Fruit fly (Drosophila melanogaster): ENCODE results near the gene mIF2.
A peak's percentile ranks its signal among the peaks of the same experiment; 100 is the strongest.

Gene mIF2

DNA sequence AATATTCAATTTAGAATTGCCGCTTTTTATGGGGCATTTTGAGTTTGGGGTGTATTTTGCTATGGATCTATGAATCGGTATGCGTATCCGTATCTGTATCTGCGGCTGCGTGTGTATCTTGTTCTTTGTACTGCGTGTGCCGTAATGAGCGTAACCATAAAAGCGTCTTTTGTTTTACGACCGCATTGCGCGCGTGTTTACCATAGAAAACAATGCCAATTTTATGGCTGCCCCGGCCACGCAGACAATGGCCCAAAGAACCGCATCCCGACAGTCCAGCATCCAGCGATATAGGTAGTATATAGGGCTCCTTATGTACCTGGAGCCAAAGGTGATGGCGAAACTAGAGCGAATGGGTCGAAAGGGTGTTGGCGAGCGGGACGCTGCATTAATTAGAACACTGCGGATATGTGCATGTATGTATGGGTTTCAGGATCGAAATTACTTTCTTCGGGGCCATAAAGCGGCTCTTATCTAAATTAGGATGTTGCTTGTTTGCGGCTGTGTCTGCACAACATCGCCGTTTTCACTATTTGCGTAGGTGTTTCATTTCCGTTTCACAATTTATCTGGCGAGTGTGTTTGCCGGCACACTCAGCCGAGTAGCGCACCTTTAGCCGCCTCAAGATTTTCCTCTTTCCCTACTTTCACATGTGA lies 43.9 kb upstream of the mIF2 start:
- TF ChIP-seq jim (GFP tag; optimal IDR thresholded peaks at IDR 0.05) (no peak), CG32264 (GFP tag; optimal IDR thresholded peaks at IDR 0.05) (no peak), lola (GFP tag; optimal IDR thresholded peaks at IDR 0.05) (no peak), Rel (GFP tag; optimal IDR thresholded peaks at IDR 0.05) (no peak), Rel (tag; optimal IDR thresholded peaks at IDR 0.05) (no peak), woc (GFP tag; optimal IDR thresholded peaks at IDR 0.05) (no peak), brk (GFP tag; optimal IDR thresholded peaks at IDR 0.05) (no peak), Myc (optimal IDR thresholded peaks at IDR 0.05) (no peak), Hr83 (GFP tag; optimal IDR thresholded peaks at IDR 0.05; ENCODE audit: poor library complexity, severe bottlenecking) (no peak), CrebA (GFP tag; optimal IDR thresholded peaks at IDR 0.05; ENCODE audit: borderline replicate concordance) (no peak), br (GFP tag; optimal IDR thresholded peaks at IDR 0.05) (no peak), rgr (GFP tag; optimal IDR thresholded peaks at IDR 0.05) (no peak), Vsx2 (GFP tag; optimal IDR thresholded peaks at IDR 0.05; ENCODE audit: partially characterized antibody) (no peak)

DNA sequence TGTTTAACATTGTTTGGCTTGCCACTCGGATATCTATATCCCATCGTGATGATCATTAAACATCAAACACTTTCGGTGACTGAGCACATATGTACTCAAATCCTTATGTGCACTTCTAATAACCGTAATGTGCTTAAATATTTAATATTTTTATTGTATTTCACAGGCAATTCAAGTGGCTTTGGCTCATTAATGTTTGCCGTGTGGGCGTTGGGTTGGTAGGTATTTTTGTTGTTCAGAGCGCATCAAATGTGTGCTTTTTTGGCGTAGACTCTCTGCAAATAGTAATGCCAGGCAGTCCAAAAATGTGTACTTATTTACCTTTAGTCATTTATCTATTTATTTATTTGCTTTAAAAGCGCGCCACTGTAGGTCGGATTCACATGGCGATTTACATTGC lies 42.3 kb upstream of the mIF2 start:
- peak; percentile 38 for TF ChIP-seq h (GFP tag; optimal IDR thresholded peaks at IDR 0.05)
- TF ChIP-seq N (GFP tag; optimal IDR thresholded peaks at IDR 0.05) = no peak
- peak; percentile 24 for TF ChIP-seq fru (GFP tag; optimal IDR thresholded peaks at IDR 0.05)
- peak; percentile 31 for TF ChIP-seq Sp1 (GFP tag; optimal IDR thresholded peaks at IDR 0.05)
- no peak for TF ChIP-seq tai (GFP tag; optimal IDR thresholded peaks at IDR 0.05)
- TF ChIP-seq foxo (GFP tag; optimal IDR thresholded peaks at IDR 0.05) = peak in 1 of 2 experiments; percentile 35
- TF ChIP-seq Rel (GFP tag; optimal IDR thresholded peaks at IDR 0.05) = no peak
- TF ChIP-seq Rel (tag; optimal IDR thresholded peaks at IDR 0.05) = no peak
- no peak for TF ChIP-seq GATAd (GFP tag; optimal IDR thresholded peaks at IDR 0.05)
- TF ChIP-seq sv (GFP tag; optimal IDR thresholded peaks at IDR 0.05) = peak; percentile 8
- TF ChIP-seq dsf (GFP tag; optimal IDR thresholded peaks at IDR 0.05; ENCODE audit: borderline replicate concordance) = no peak
- no peak for TF ChIP-seq dmrt93B (GFP tag; optimal IDR thresholded peaks at IDR 0.05)
- TF ChIP-seq Abd-B (GFP tag; optimal IDR thresholded peaks at IDR 0.05) = no peak
- TF ChIP-seq Vsx2 (GFP tag; optimal IDR thresholded peaks at IDR 0.05; ENCODE audit: partially characterized antibody) = no peak
- TF ChIP-seq Hr83 (GFP tag; optimal IDR thresholded peaks at IDR 0.05; ENCODE audit: poor library complexity, severe bottlenecking) = peak; percentile 31
- peak; percentile 55 for TF ChIP-seq OdsH (GFP tag; optimal IDR thresholded peaks at IDR 0.05)
- no peak for TF ChIP-seq psq (GFP tag; optimal IDR thresholded peaks at IDR 0.05)
- peak; percentile 57 for TF ChIP-seq rgr (GFP tag; optimal IDR thresholded peaks at IDR 0.05)
- TF ChIP-seq CrebA (GFP tag; optimal IDR thresholded peaks at IDR 0.05; ENCODE audit: borderline replicate concordance) = no peak
- TF ChIP-seq br (GFP tag; optimal IDR thresholded peaks at IDR 0.05) = no peak
- no peak for TF ChIP-seq woc (GFP tag; optimal IDR thresholded peaks at IDR 0.05)
- no peak for TF ChIP-seq dl (GFP tag; optimal IDR thresholded peaks at IDR 0.05; ENCODE audit: insufficient read depth in 1 of 2, partially characterized antibody in 2 of 2)
- TF ChIP-seq Hr78 (GFP tag; optimal IDR thresholded peaks at IDR 0.05) = no peak

DNA sequence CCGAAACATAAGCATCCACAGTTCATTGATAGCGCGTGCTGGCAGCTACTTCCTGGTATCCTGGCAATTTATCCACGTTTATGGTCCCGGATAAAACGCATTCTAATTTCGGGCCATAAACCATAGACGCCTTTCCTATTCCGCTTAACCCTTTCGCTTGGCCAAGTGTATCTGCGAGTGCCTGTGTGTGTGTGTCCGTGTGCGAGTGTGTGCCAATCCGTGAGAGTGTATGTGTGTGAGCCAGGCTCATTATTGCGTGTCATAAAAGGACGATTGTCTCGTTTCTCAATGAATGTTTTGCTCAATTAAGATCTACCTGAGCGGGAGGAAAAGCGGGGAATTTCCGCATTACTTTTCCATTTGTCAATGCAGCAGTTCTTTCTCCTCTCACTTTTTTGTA lies 41.6 kb upstream of the mIF2 start:
- no peak for TF ChIP-seq Dif (GFP tag; optimal IDR thresholded peaks at IDR 0.05; ENCODE audit: partially characterized antibody)
- TF ChIP-seq h (GFP tag; optimal IDR thresholded peaks at IDR 0.05) = no peak
- no peak for TF ChIP-seq OdsH (GFP tag; optimal IDR thresholded peaks at IDR 0.05)
- TF ChIP-seq Rel (GFP tag; optimal IDR thresholded peaks at IDR 0.05) = no peak
- TF ChIP-seq Rel (tag; optimal IDR thresholded peaks at IDR 0.05) = no peak
- no peak for TF ChIP-seq CG9705 (GFP tag; optimal IDR thresholded peaks at IDR 0.05)
- no peak for TF ChIP-seq dl (GFP tag; optimal IDR thresholded peaks at IDR 0.05; ENCODE audit: insufficient read depth in 1 of 2, partially characterized antibody in 2 of 2)
- no peak for TF ChIP-seq dmrt93B (GFP tag; optimal IDR thresholded peaks at IDR 0.05)
- no peak for TF ChIP-seq pan (optimal IDR thresholded peaks at IDR 0.05)
- no peak for TF ChIP-seq CrebA (GFP tag; optimal IDR thresholded peaks at IDR 0.05; ENCODE audit: borderline replicate concordance)
- no peak for TF ChIP-seq brk (GFP tag; optimal IDR thresholded peaks at IDR 0.05)
- no peak for TF ChIP-seq N (GFP tag; optimal IDR thresholded peaks at IDR 0.05)
- TF ChIP-seq Vsx2 (GFP tag; optimal IDR thresholded peaks at IDR 0.05; ENCODE audit: partially characterized antibody) = no peak
- no peak for TF ChIP-seq Jra (GFP tag; optimal IDR thresholded peaks at IDR 0.05)
- no peak for TF ChIP-seq rgr (GFP tag; optimal IDR thresholded peaks at IDR 0.05)
